Fruit fly (Drosophila melanogaster) whole organism, embryonic: ENCODE data around the gene CG13898.

Source experiments
- Aef1 ChIP-seq: fragments of 200-800 bp; sonication (Bioruptor generic); IDR thresholded peaks from 3 replicates; pipeline ENCODE4 v1.3.6; 2022; ENCODE audit warnings: missing biosample characterization, missing genetic modification characterization
- CG1024 ChIP-seq: fragments of 200-800 bp; sonication (Bioruptor generic); IDR thresholded peaks from 2 replicates; pipeline ENCODE4 v1.3.6; 2022; ENCODE audit warnings: missing biosample characterization, missing genetic modification characterization
- CG11093 ChIP-seq: fragments of 200-800 bp; sonication (Bioruptor generic); IDR thresholded peaks from 3 replicates; pipeline ENCODE4 v1.3.6; 2022; ENCODE audit warnings: missing biosample characterization, missing genetic modification characterization
- CG11247 ChIP-seq: fragments of 200-800 bp; sonication (Bioruptor generic); IDR thresholded peaks from 2 replicates; pipeline ENCODE4 v1.3.6; 2022; ENCODE audit warnings: missing biosample characterization, missing genetic modification characterization
- CG11695 ChIP-seq: fragments of 200-800 bp; sonication (Bioruptor generic); IDR thresholded peaks from 3 replicates; pipeline ENCODE4 v1.3.6; 2022; ENCODE audit warnings: missing biosample characterization, missing genetic modification characterization
- CG11723 ChIP-seq: fragments of 200-800 bp; sonication (Bioruptor generic); optimal IDR thresholded peaks from 2 replicates; lab custom pipeline; 2017; ENCODE audit warnings: missing biosample characterization, mild to moderate bottlenecking, missing genetic modification characterization
- CG13296 ChIP-seq: fragments of 200-800 bp; sonication (Bioruptor generic); optimal IDR thresholded peaks from 3 replicates; lab custom pipeline; 2018; ENCODE audit warnings: missing biosample characterization, mild to moderate bottlenecking, missing genetic modification characterization
- CG15479 ChIP-seq: fragments of 200-800 bp; sonication (Bioruptor generic); optimal IDR thresholded peaks from 3 replicates; lab custom pipeline; 2019; ENCODE audit warnings: missing biosample characterization, mild to moderate bottlenecking, missing genetic modification characterization, moderate library complexity
- CG1603 ChIP-seq: fragments of 200-800 bp; sonication (Bioruptor generic); optimal IDR thresholded peaks from 2 replicates; lab custom pipeline; 2019; ENCODE audit warnings: missing biosample characterization, mild to moderate bottlenecking, missing genetic modification characterization, moderate library complexity
- CG1647 ChIP-seq: fragments of 200-800 bp; sonication (Bioruptor generic); optimal IDR thresholded peaks from 3 replicates; lab custom pipeline; 2016; ENCODE audit warnings: missing biosample characterization, missing genetic modification characterization
- CG16813 ChIP-seq: fragments of 200-800 bp; sonication (Bioruptor generic); IDR thresholded peaks from 3 replicates; pipeline ENCODE4 v1.3.6; 2022; ENCODE audit warnings: missing biosample characterization, missing genetic modification characterization; ENCODE audit not compliant: partially characterized antibody
- CG18262 ChIP-seq: fragments of 200-800 bp; optimal IDR thresholded peaks from 3 replicates; lab custom pipeline; 2019; ENCODE audit warnings: missing biosample characterization, mild to moderate bottlenecking, missing genetic modification characterization, moderate library complexity
- CG18619 ChIP-seq: fragments of 200-800 bp; sonication (Bioruptor generic); optimal IDR thresholded peaks from 3 replicates; lab custom pipeline; 2017; ENCODE audit warnings: missing biosample characterization, mild to moderate bottlenecking, missing genetic modification characterization
- CG18764 ChIP-seq: fragments of 200-800 bp; sonication (Bioruptor generic); optimal IDR thresholded peaks from 3 replicates; lab custom pipeline; 2016; ENCODE audit warnings: missing biosample characterization, missing genetic modification characterization
- CG2202 ChIP-seq: fragments of 200-800 bp; sonication (Bioruptor generic); optimal IDR thresholded peaks from 2 replicates; lab custom pipeline; 2018; ENCODE audit warnings: missing biosample characterization, mild to moderate bottlenecking, missing genetic modification characterization
- CG2889 ChIP-seq: fragments of 200-800 bp; sonication (Bioruptor generic); IDR thresholded peaks from 3 replicates; pipeline ENCODE4 v1.3.6; 2022; ENCODE audit warnings: missing biosample characterization, missing genetic modification characterization
- CG30403 ChIP-seq: fragments of 200-800 bp; sonication (Bioruptor generic); optimal IDR thresholded peaks from 3 replicates; lab custom pipeline; 2016; ENCODE audit warnings: missing biosample characterization, missing genetic modification characterization
- CG31365 ChIP-seq: fragments of 200-800 bp; sonication (Bioruptor generic); optimal IDR thresholded peaks from 2 replicates; lab custom pipeline; 2018; ENCODE audit warnings: missing biosample characterization, mild to moderate bottlenecking, missing genetic modification characterization
- CG34422 ChIP-seq: fragments of 200-800 bp; sonication (Bioruptor generic); IDR thresholded peaks from 3 replicates; pipeline ENCODE4 v1.3.6; 2022; ENCODE audit warnings: missing biosample characterization, missing genetic modification characterization
- CG3838 ChIP-seq: fragments of 200-800 bp; sonication (Bioruptor generic); optimal IDR thresholded peaks from 3 replicates; lab custom pipeline; 2016; ENCODE audit warnings: missing biosample characterization, missing genetic modification characterization
- CG3847 ChIP-seq: fragments of 200-800 bp; sonication (Bioruptor generic); IDR thresholded peaks from 2 replicates; pipeline ENCODE4 v1.3.6; 2022; ENCODE audit warnings: missing biosample characterization, missing genetic modification characterization
- CG4404 ChIP-seq: fragments of 200-800 bp; sonication (Bioruptor generic); IDR thresholded peaks from 2 replicates; pipeline ENCODE4 v1.3.6; 2022; ENCODE audit warnings: missing biosample characterization, missing genetic modification characterization
- CG7786 ChIP-seq: fragments of 200-800 bp; sonication (Bioruptor generic); optimal IDR thresholded peaks from 2 replicates; lab custom pipeline; 2016; ENCODE audit warnings: missing biosample characterization, missing genetic modification characterization
- CG7839 ChIP-seq: fragments of 200-800 bp; sonication (Bioruptor generic); optimal IDR thresholded peaks from 3 replicates; lab custom pipeline; 2018; ENCODE audit warnings: missing biosample characterization, mild to moderate bottlenecking, missing genetic modification characterization, moderate library complexity
- CG7928 ChIP-seq: fragments of 200-800 bp; sonication (Bioruptor generic); optimal IDR thresholded peaks from 2 replicates; lab custom pipeline; 2017; ENCODE audit warnings: missing biosample characterization, mild to moderate bottlenecking, missing genetic modification characterization
- CG7987 ChIP-seq: fragments of 200-800 bp; sonication (Bioruptor generic); optimal IDR thresholded peaks from 2 replicates; lab custom pipeline; 2018; ENCODE audit warnings: missing biosample characterization, mild to moderate bottlenecking, missing genetic modification characterization, moderate library complexity
- CG8765 ChIP-seq: fragments of 200-800 bp; sonication (Bioruptor generic); IDR thresholded peaks from 2 replicates; pipeline ENCODE4 v1.3.6; 2022; ENCODE audit warnings: missing biosample characterization, missing genetic modification characterization
- CG9609 ChIP-seq: fragments of 200-800 bp; sonication (Bioruptor generic); optimal IDR thresholded peaks from 3 replicates; lab custom pipeline; 2016; ENCODE audit warnings: missing biosample characterization, missing genetic modification characterization
- D19B ChIP-seq: fragments of 200-800 bp; sonication (Bioruptor generic); optimal IDR thresholded peaks from 2 replicates; lab custom pipeline; 2017; ENCODE audit warnings: missing biosample characterization, mild to moderate bottlenecking, missing genetic modification characterization
- Ets97D ChIP-seq: fragments of 200-800 bp; sonication (Bioruptor generic); optimal IDR thresholded peaks from 3 replicates; lab custom pipeline; 2016; ENCODE audit warnings: missing biosample characterization, missing genetic modification characterization
- HHEX ChIP-seq: fragments of 200-800 bp; sonication (Bioruptor generic); optimal IDR thresholded peaks from 3 replicates; lab custom pipeline; 2017; ENCODE audit warnings: missing biosample characterization, mild to moderate bottlenecking, missing genetic modification characterization, missing genetic modification reagents
- Mrtf ChIP-seq: fragments of 200-800 bp; sonication (Bioruptor generic); IDR thresholded peaks from 3 replicates; pipeline ENCODE4 v1.3.6; 2022; ENCODE audit warnings: missing biosample characterization, missing genetic modification characterization
- NC2α ChIP-seq: fragments of 200-800 bp; sonication (Bioruptor generic); optimal IDR thresholded peaks from 2 replicates; lab custom pipeline; 2016; ENCODE audit warnings: missing biosample characterization, missing genetic modification characterization
- NFAT ChIP-seq: fragments of 200-800 bp; sonication (Bioruptor generic); IDR thresholded peaks from 2 replicates; pipeline ENCODE4 v1.3.6; 2022; ENCODE audit warnings: missing biosample characterization, missing genetic modification characterization
- Nf-YA ChIP-seq: fragments of 200-800 bp; sonication (Bioruptor generic); IDR thresholded peaks from 2 replicates; pipeline ENCODE4 v1.3.6; 2022; ENCODE audit warnings: missing biosample characterization, missing genetic modification characterization
- Nf-YC ChIP-seq: fragments of 200-800 bp; optimal IDR thresholded peaks from 3 replicates; lab custom pipeline; 2019; ENCODE audit warnings: missing biosample characterization, mild to moderate bottlenecking, missing genetic modification characterization, moderate library complexity
- Oaz ChIP-seq: fragments of 200-800 bp; sonication (Bioruptor generic); IDR thresholded peaks from 2 replicates; pipeline ENCODE4 v1.3.6; 2022; ENCODE audit warnings: missing biosample characterization, missing genetic modification characterization
- Pdp1 ChIP-seq, 2 experiments: fragments of 200-800 bp; sonication (Bioruptor generic); optimal IDR thresholded peaks; 3 replicates each; lab custom pipeline; 2016; ENCODE audit warnings: missing biosample characterization in 2 of 2, missing genetic modification characterization in 2 of 2, mild to moderate bottlenecking in 1 of 2, moderate library complexity in 1 of 2
- Taf1 ChIP-seq: fragments of 200-800 bp; sonication (Bioruptor generic); IDR thresholded peaks from 2 replicates; pipeline ENCODE4 v1.3.6; 2022; ENCODE audit warnings: missing biosample characterization, missing genetic modification characterization
- grau ChIP-seq: fragments of 200-800 bp; optimal IDR thresholded peaks from 3 replicates; lab custom pipeline; 2019; ENCODE audit warnings: missing biosample characterization, mild to moderate bottlenecking, missing genetic modification characterization, moderate library complexity
- hth ChIP-seq: fragments of >200 bp; optimal IDR thresholded peaks from 2 replicates; lab custom pipeline; 2017; ENCODE audit warnings: inconsistent platforms
- nerfin-2 ChIP-seq: fragments of 200-800 bp; sonication (Bioruptor generic); IDR thresholded peaks from 2 replicates; pipeline ENCODE4 v1.3.6; 2022; ENCODE audit warnings: missing biosample characterization, missing genetic modification characterization; ENCODE audit not compliant: partially characterized antibody
- p53 ChIP-seq: fragments of 200-800 bp; sonication (Bioruptor generic); optimal IDR thresholded peaks from 2 replicates; lab custom pipeline; 2016; ENCODE audit warnings: missing biosample characterization, missing genetic modification characterization
- sens ChIP-seq: fragments of 200-800 bp; sonication (Bioruptor generic); peaks from one replicate; lab custom pipeline; 2016; ENCODE audit warnings: missing biosample characterization, missing genetic modification characterization
- slp2 ChIP-seq: fragments of 200-800 bp; sonication (Bioruptor generic); optimal IDR thresholded peaks from 2 replicates; lab custom pipeline; 2016; ENCODE audit warnings: missing biosample characterization, missing genetic modification characterization
- sna ChIP-seq: fragments of 200-800 bp; sonication (Bioruptor generic); IDR thresholded peaks from 2 replicates; pipeline ENCODE4 v1.3.6; 2022; ENCODE audit warnings: missing biosample characterization, missing genetic modification characterization; ENCODE audit not compliant: partially characterized antibody
- twi ChIP-seq: fragments of 200-800 bp; optimal IDR thresholded peaks from 2 replicates; lab custom pipeline; 2019; ENCODE audit warnings: missing biosample characterization, mild to moderate bottlenecking, missing genetic modification characterization, moderate library complexity
- yki ChIP-seq: fragments of >200 bp; optimal IDR thresholded peaks from 3 replicates; lab custom pipeline; 2018
- z ChIP-seq: fragments of 200-800 bp; sonication (Bioruptor generic); IDR thresholded peaks from 3 replicates; pipeline ENCODE4 v1.3.6; 2022; ENCODE audit warnings: missing biosample characterization, missing genetic modification characterization

Gene CG13898

DNA sequence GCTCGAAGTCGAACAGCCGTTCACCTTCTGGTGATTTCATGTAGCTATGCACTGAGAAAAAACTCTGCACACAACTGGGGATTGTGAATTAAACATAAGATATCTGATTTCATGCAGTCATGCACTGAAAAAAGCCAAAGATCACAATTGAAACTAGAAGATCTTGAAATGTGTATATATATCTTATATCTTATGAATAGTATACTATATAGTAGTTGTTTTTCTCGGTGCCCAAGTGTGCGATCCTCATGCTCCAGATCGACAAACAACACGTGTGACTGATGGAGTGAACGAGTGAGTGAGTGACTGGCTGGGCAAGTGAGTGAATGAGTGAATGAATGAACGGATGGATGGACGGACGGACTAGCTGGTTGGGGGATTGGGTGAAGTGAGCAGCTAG lies 18.1 kb upstream of the CG13898 start (continued):
- TF ChIP-seq CG16813 (GFP tag; lab: Robert Waterston, UW) (no peak), CG34422 (GFP tag; lab: Robert Waterston, UW) (peak; percentile 60; the same call in 1 of the 3 replicates), Taf1 (GFP tag; lab: Robert Waterston, UW) (no peak), NFAT (GFP tag; lab: Robert Waterston, UW) (no peak), Oaz (GFP tag; lab: Robert Waterston, UW) (no peak), CG1603 (tag; lab: Kevin White, UChicago) (peak; percentile 68), CG18764 (GFP tag; lab: Kevin White, UChicago) (peak; percentile 69), grau (peak; percentile 63), CG1647 (peak; percentile 20), CG9609 (GFP tag; lab: Kevin White, UChicago) (no peak), CG11247 (GFP tag; lab: Robert Waterston, UW) (peak; percentile 38; the same call in 1 of the 2 replicates), z (GFP tag; lab: Robert Waterston, UW) (peak; percentile 84), CG1024 (GFP tag; lab: Robert Waterston, UW) (peak; percentile 68), CG8765 (GFP tag; lab: Robert Waterston, UW) (peak; percentile 15; the same call in 1 of the 2 replicates), CG7928 (GFP tag; lab: Kevin White, UChicago) (no peak), twi (peak; percentile 82), CG7839 (tag; lab: Kevin White, UChicago) (peak; percentile 79), sna (no peak), CG3847 (GFP tag; lab: Robert Waterston, UW) (peak; percentile 8; the same call in 1 of the 2 replicates), nerfin-2 (GFP tag; lab: Robert Waterston, UW) (no peak), CG31365 (tag; lab: Kevin White, UChicago) (peak; percentile 53), CG7987 (peak; percentile 50), CG30403 (GFP tag; lab: Kevin White, UChicago) (peak; percentile 64), CG13296 (GFP tag; lab: Kevin White, UChicago) (peak; percentile 70), hth (lab: Kevin White, UChicago) (no peak), CG18262 (tag; lab: Kevin White, UChicago) (peak; percentile 86)

- TF ChIP-seq Mrtf (no peak), sens (peak; percentile 65), CG11093 (GFP tag; lab: Robert Waterston, UW) (0 out of 3 replicates have a peak, but pooled peaks have one; percentile 12), CG4404 (GFP tag; lab: Robert Waterston, UW) (no peak), CG11695 (no peak)
Measured at dm6 chr3L:820975-821598, 17.2 kb upstream of the CG13898 start.

- TF ChIP-seq Nf-YC (tag; lab: Kevin White, UChicago) = peak; percentile 13
- no peak for TF ChIP-seq p53 (GFP tag; lab: Kevin White, UChicago)
- no peak for TF ChIP-seq CG7786 (GFP tag; lab: Kevin White, UChicago)
- TF ChIP-seq CG11723 (GFP tag; lab: Kevin White, UChicago) = peak; percentile 46
- peak; percentile 48 for TF ChIP-seq CG18619 (GFP tag; lab: Kevin White, UChicago)
- peak; percentile 46 for TF ChIP-seq CG18764 (GFP tag; lab: Kevin White, UChicago)
- TF ChIP-seq Nf-YA = no peak; the same call in 1 of the 2 replicates
- no peak for TF ChIP-seq NC2α
- TF ChIP-seq Pdp1 (GFP tag; optimal IDR thresholded peaks at IDR 0.05; lab: Kevin White, UChicago) = peak in 1 of 2 experiments; percentile 10
- TF ChIP-seq slp2 (GFP tag; lab: Kevin White, UChicago) = no peak
- no peak for TF ChIP-seq CG15479 (GFP tag; lab: Kevin White, UChicago)
- TF ChIP-seq CG2889 (GFP tag; lab: Robert Waterston, UW) = 0 out of 3 replicates have a peak, but pooled peaks have one; percentile 55
- TF ChIP-seq Ets97D (GFP tag; lab: Kevin White, UChicago) = no peak
- TF ChIP-seq D19B = no peak
- peak; percentile 29 for TF ChIP-seq CG2202 (tag; lab: Kevin White, UChicago)
- no peak for TF ChIP-seq CG3838 (GFP tag; lab: Kevin White, UChicago)
- no peak for TF ChIP-seq yki (lab: Kevin White, UChicago)
- peak; percentile 71 for TF ChIP-seq Aef1 (GFP tag; lab: Robert Waterston, UW)
- peak; percentile 64 for TF ChIP-seq HHEX (GFP tag; lab: Kevin White, UChicago)
Measured at dm6 chr3L:820332-820731, 16.5 kb upstream of the CG13898 start.
